Fruit fly (Drosophila melanogaster) whole organism, embryonic: ENCODE measurements around the gene CheA75a.

Experiments used
- Atf-2 ChIP-seq: fragments of 200-800 bp; sonication (Bioruptor generic); optimal IDR thresholded peaks from 2 replicates; lab custom pipeline; 2016; ENCODE audit warnings: missing biosample characterization, missing genetic modification characterization
- CG10979 ChIP-seq: fragments of 200-800 bp; sonication (Bioruptor generic); optimal IDR thresholded peaks from 2 replicates; lab custom pipeline; 2018; ENCODE audit warnings: missing biosample characterization, mild to moderate bottlenecking, missing genetic modification characterization, moderate library complexity
- CG13424 ChIP-seq: fragments of 200-800 bp; sonication (Bioruptor generic); optimal IDR thresholded peaks from 2 replicates; lab custom pipeline; 2019; ENCODE audit warnings: missing biosample characterization, mild to moderate bottlenecking, missing genetic modification characterization, moderate library complexity
- CG15073 ChIP-seq: fragments of 200-800 bp; sonication (Bioruptor generic); optimal IDR thresholded peaks from 2 replicates; lab custom pipeline; 2016; ENCODE audit warnings: missing biosample characterization, missing genetic modification characterization
- CG15696 ChIP-seq: fragments of 200-800 bp; sonication (Bioruptor generic); optimal IDR thresholded peaks from 2 replicates; lab custom pipeline; 2019; ENCODE audit warnings: missing biosample characterization, mild to moderate bottlenecking, missing genetic modification characterization, moderate library complexity
- CG16813 ChIP-seq: fragments of 200-800 bp; sonication (Bioruptor generic); IDR thresholded peaks from 3 replicates; pipeline ENCODE4 v1.3.6; 2022; ENCODE audit warnings: missing biosample characterization, missing genetic modification characterization; ENCODE audit not compliant: partially characterized antibody
- CG17829 ChIP-seq: fragments of 200-800 bp; optimal IDR thresholded peaks from 2 replicates; lab custom pipeline; 2019; ENCODE audit warnings: missing biosample characterization, mild to moderate bottlenecking, missing genetic modification characterization, moderate library complexity
- CG2199 ChIP-seq: fragments of 200-800 bp; sonication (Bioruptor generic); IDR thresholded peaks from 3 replicates; pipeline ENCODE4 v1.3.6; 2022; ENCODE audit warnings: missing biosample characterization, missing genetic modification characterization
- CG2678 ChIP-seq: fragments of 200-800 bp; sonication (Bioruptor generic); optimal IDR thresholded peaks from 3 replicates; lab custom pipeline; 2019; ENCODE audit warnings: missing biosample characterization, mild to moderate bottlenecking, missing genetic modification characterization, moderate library complexity
- CG2889 ChIP-seq: fragments of 200-800 bp; sonication (Bioruptor generic); IDR thresholded peaks from 3 replicates; pipeline ENCODE4 v1.3.6; 2022; ENCODE audit warnings: missing biosample characterization, missing genetic modification characterization
- CG3163 ChIP-seq: fragments of 200-800 bp; sonication (Bioruptor generic); optimal IDR thresholded peaks from 3 replicates; lab custom pipeline; 2016; ENCODE audit warnings: missing biosample characterization, missing genetic modification characterization
- CG32772 ChIP-seq: fragments of 200-800 bp; sonication (Bioruptor generic); IDR thresholded peaks from 2 replicates; pipeline ENCODE4 v1.3.6; 2022; ENCODE audit warnings: missing biosample characterization, missing genetic modification characterization
- CG3407 ChIP-seq: fragments of 200-800 bp; sonication (Bioruptor generic); optimal IDR thresholded peaks from 2 replicates; lab custom pipeline; 2018; ENCODE audit warnings: missing biosample characterization, mild to moderate bottlenecking, missing genetic modification characterization
- CG34224 ChIP-seq: fragments of 200-800 bp; sonication (Bioruptor generic); IDR thresholded peaks from 3 replicates; pipeline ENCODE4 v1.3.6; 2022; ENCODE audit warnings: missing biosample characterization, missing genetic modification characterization; ENCODE audit not compliant: partially characterized antibody
- CG3838 ChIP-seq: fragments of 200-800 bp; sonication (Bioruptor generic); optimal IDR thresholded peaks from 3 replicates; lab custom pipeline; 2016; ENCODE audit warnings: missing biosample characterization, missing genetic modification characterization
- CG3995 ChIP-seq: fragments of 200-800 bp; sonication (Bioruptor generic); optimal IDR thresholded peaks from 3 replicates; lab custom pipeline; 2016; ENCODE audit warnings: missing biosample characterization, missing genetic modification characterization
- CG8290 ChIP-seq, 3 experiments: fragments of 200-800 bp; sonication (Bioruptor generic); optimal IDR thresholded peaks; 2 replicates each; lab custom pipeline; 2016 to 2019; ENCODE audit warnings: missing biosample characterization in 3 of 3, missing genetic modification characterization in 3 of 3, mild to moderate bottlenecking in 2 of 3, moderate library complexity in 1 of 3
- Doc2 ChIP-seq: fragments of 200-800 bp; sonication (Bioruptor generic); IDR thresholded peaks from 2 replicates; pipeline ENCODE4 v1.3.6; 2022; ENCODE audit warnings: missing biosample characterization, missing genetic modification characterization
- Dp ChIP-seq: fragments of 200-800 bp; sonication (Bioruptor generic); optimal IDR thresholded peaks from 2 replicates; lab custom pipeline; 2018; ENCODE audit warnings: missing biosample characterization, mild to moderate bottlenecking, missing genetic modification characterization, moderate library complexity
- Eip74EF ChIP-seq, 2 experiments: fragments of 200-800 bp in 1 of 2; fragments of >200 bp in 1 of 2; sonication (Bioruptor generic) in 1 of 2; optimal IDR thresholded peaks; 2 replicates each; lab custom pipeline; 2017 to 2019; ENCODE audit warnings: missing biosample characterization in 2 of 2, missing genetic modification characterization in 2 of 2, mild to moderate bottlenecking in 1 of 2, moderate library complexity in 1 of 2
- MESR4 ChIP-seq: fragments of 200-800 bp; sonication (Bioruptor generic); optimal IDR thresholded peaks from 2 replicates; lab custom pipeline; 2018; ENCODE audit warnings: missing biosample characterization, mild to moderate bottlenecking, missing genetic modification characterization, moderate library complexity
- Meics ChIP-seq: fragments of 200-800 bp; sonication (Bioruptor generic); optimal IDR thresholded peaks from 2 replicates; lab custom pipeline; 2017; ENCODE audit warnings: missing biosample characterization, mild to moderate bottlenecking, missing genetic modification characterization
- Nf-YB ChIP-seq: fragments of 200-800 bp; sonication (Bioruptor generic); optimal IDR thresholded peaks from 3 replicates; lab custom pipeline; 2019; ENCODE audit warnings: missing biosample characterization, mild to moderate bottlenecking, missing genetic modification characterization, moderate library complexity
- Oli ChIP-seq: fragments of 200-800 bp; sonication (Bioruptor generic); optimal IDR thresholded peaks from 2 replicates; lab custom pipeline; 2018; ENCODE audit warnings: missing biosample characterization, mild to moderate bottlenecking, missing genetic modification characterization, moderate library complexity
- Rx ChIP-seq: fragments of 200-800 bp; sonication (Bioruptor generic); IDR thresholded peaks from 2 replicates; pipeline ENCODE4 v1.3.6; 2022; ENCODE audit warnings: missing biosample characterization, missing genetic modification characterization
- Taf1 ChIP-seq: fragments of 200-800 bp; sonication (Bioruptor generic); IDR thresholded peaks from 2 replicates; pipeline ENCODE4 v1.3.6; 2022; ENCODE audit warnings: missing biosample characterization, missing genetic modification characterization
- Xrp1 ChIP-seq: fragments of 200-800 bp; sonication (Bioruptor generic); IDR thresholded peaks from 2 replicates; pipeline ENCODE4 v1.3.6; 2022; ENCODE audit warnings: missing biosample characterization, missing genetic modification characterization
- ase ChIP-seq: fragments of 200-800 bp; sonication (Bioruptor generic); IDR thresholded peaks from 3 replicates; pipeline ENCODE4 v1.3.6; 2022; ENCODE audit warnings: missing biosample characterization, missing genetic modification characterization
- ash1 ChIP-seq: fragments of 200-800 bp; sonication (Bioruptor generic); optimal IDR thresholded peaks from 2 replicates; lab custom pipeline; 2018; ENCODE audit warnings: missing biosample characterization, mild to moderate bottlenecking, missing genetic modification characterization
- chinmo ChIP-seq: fragments of 200-800 bp; sonication (Bioruptor generic); IDR thresholded peaks from 4 replicates; pipeline ENCODE4 v1.3.6; 2022; ENCODE audit warnings: missing biosample characterization, missing genetic modification characterization; ENCODE audit not compliant: partially characterized antibody
- chm ChIP-seq: fragments of 200-800 bp; sonication (Bioruptor generic); IDR thresholded peaks from 2 replicates; pipeline ENCODE4 v1.3.6; 2022; ENCODE audit warnings: missing biosample characterization, missing genetic modification characterization
- chn ChIP-seq: fragments of 200-800 bp; sonication (Bioruptor generic); optimal IDR thresholded peaks from 2 replicates; lab custom pipeline; 2016; ENCODE audit warnings: missing biosample characterization, missing genetic modification characterization
- croc ChIP-seq: fragments of 200-800 bp; sonication (Bioruptor generic); conservative IDR thresholded peaks from 3 replicates; pipeline ENCODE4 v1.3.6; 2022; ENCODE audit warnings: missing biosample characterization, missing genetic modification characterization
- cwo ChIP-seq: fragments of 200-800 bp; sonication (Bioruptor generic); optimal IDR thresholded peaks from 3 replicates; lab custom pipeline; 2017; ENCODE audit warnings: missing biosample characterization, missing genetic modification characterization, mild to moderate bottlenecking, moderate library complexity, missing genetic modification reagents
- dan ChIP-seq: fragments of 200-800 bp; sonication (Bioruptor generic); IDR thresholded peaks from 2 replicates; pipeline ENCODE4 v1.3.6; 2022; ENCODE audit warnings: missing biosample characterization, missing genetic modification characterization
- ewg ChIP-seq: fragments of 200-800 bp; sonication (Bioruptor generic); optimal IDR thresholded peaks from 3 replicates; lab custom pipeline; 2017; ENCODE audit warnings: mild to moderate bottlenecking, missing biosample characterization, missing genetic modification reagents, missing genetic modification characterization
- exex ChIP-seq: fragments of 200-800 bp; sonication (Bioruptor generic); optimal IDR thresholded peaks from 4 replicates; lab custom pipeline; 2018; ENCODE audit warnings: missing biosample characterization, mild to moderate bottlenecking, missing genetic modification characterization, moderate library complexity
- insv ChIP-seq, 2 experiments: fragments of 200-800 bp; sonication (Bioruptor generic); optimal IDR thresholded peaks; 3 replicates each; lab custom pipeline; 2016 to 2018; ENCODE audit warnings: missing biosample characterization in 2 of 2, missing genetic modification characterization in 2 of 2
- lola ChIP-seq, 3 experiments: fragments of >200 bp in 2 of 3; fragments of 200-800 bp in 1 of 3; sonication (Bioruptor generic) in 1 of 3; optimal IDR thresholded peaks; 2 replicates each; lab custom pipeline; 2017 to 2019; ENCODE audit warnings: missing biosample characterization in 3 of 3, missing genetic modification characterization in 3 of 3, mild to moderate bottlenecking in 1 of 3, moderate library complexity in 1 of 3
- nerfin-2 ChIP-seq: fragments of 200-800 bp; sonication (Bioruptor generic); IDR thresholded peaks from 2 replicates; pipeline ENCODE4 v1.3.6; 2022; ENCODE audit warnings: missing biosample characterization, missing genetic modification characterization; ENCODE audit not compliant: partially characterized antibody
- oc ChIP-seq: fragments of 200-800 bp; sonication (Bioruptor generic); optimal IDR thresholded peaks from 2 replicates; lab custom pipeline; 2018; ENCODE audit warnings: missing biosample characterization, mild to moderate bottlenecking, missing genetic modification characterization, moderate library complexity
- onecut ChIP-seq: fragments of 200-800 bp; sonication (Bioruptor generic); IDR thresholded peaks from 2 replicates; pipeline ENCODE4 v1.3.6; 2022; ENCODE audit warnings: missing biosample characterization, missing genetic modification characterization
- row ChIP-seq: fragments of 200-800 bp; sonication (Bioruptor generic); IDR thresholded peaks from 3 replicates; pipeline ENCODE4 v1.3.6; 2022; ENCODE audit warnings: missing biosample characterization, missing genetic modification characterization
- sim ChIP-seq: fragments of 200-800 bp; sonication (Bioruptor generic); IDR thresholded peaks from 2 replicates; pipeline ENCODE4 v1.3.6; 2022; ENCODE audit warnings: missing biosample characterization, missing genetic modification characterization
- sob ChIP-seq: fragments of 200-800 bp; sonication (Bioruptor generic); IDR thresholded peaks from 2 replicates; pipeline ENCODE4 v1.3.6; 2022; ENCODE audit warnings: missing biosample characterization, missing genetic modification characterization
- sug ChIP-seq: fragments of 200-800 bp; optimal IDR thresholded peaks from 2 replicates; lab custom pipeline; 2019; ENCODE audit warnings: missing biosample characterization, mild to moderate bottlenecking, missing genetic modification characterization, moderate library complexity
- tap ChIP-seq: fragments of 200-800 bp; optimal IDR thresholded peaks from 3 replicates; lab custom pipeline; 2019; ENCODE audit warnings: missing biosample characterization, mild to moderate bottlenecking, missing genetic modification characterization, moderate library complexity
- tna ChIP-seq: fragments of 200-800 bp; sonication (Bioruptor generic); IDR thresholded peaks from 2 replicates; pipeline ENCODE4 v1.3.6; 2022; ENCODE audit warnings: missing biosample characterization, missing genetic modification characterization; ENCODE audit not compliant: partially characterized antibody

Gene CheA75a

DNA sequence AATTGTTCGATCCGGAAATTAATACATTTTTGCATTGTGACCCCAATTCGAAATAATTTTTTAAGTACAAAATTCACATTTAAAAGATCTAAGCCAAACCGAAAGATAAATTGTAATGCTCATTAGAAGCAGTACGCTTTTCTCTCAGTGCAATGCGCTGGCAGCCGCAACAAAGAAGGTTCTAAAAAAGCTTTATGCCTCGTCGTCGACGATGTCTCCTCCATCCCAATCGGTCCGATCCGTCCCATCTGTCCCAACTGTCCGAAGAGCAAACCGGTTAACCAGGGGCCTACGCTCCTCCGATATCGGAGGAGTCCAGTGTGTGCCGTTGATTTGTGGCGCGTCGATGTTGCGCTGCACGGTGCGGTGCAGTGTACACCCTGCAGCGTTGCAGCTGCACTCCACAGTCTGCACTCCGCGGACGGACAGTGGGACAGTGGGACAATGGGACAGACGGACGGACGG, 11.5 kb upstream of the CheA75a start (continued):
- TF ChIP-seq CG8290 (GFP tag; optimal IDR thresholded peaks at IDR 0.05; lab: Kevin White, UChicago) = no peak
- no peak for TF ChIP-seq CG8290 (tag; optimal IDR thresholded peaks at IDR 0.05; lab: Kevin White, UChicago)
- TF ChIP-seq sob = 0 out of 2 replicates have a peak, but pooled peaks have one; percentile 9
- no peak for TF ChIP-seq chn (GFP tag; lab: Kevin White, UChicago)
- no peak for TF ChIP-seq Doc2
- TF ChIP-seq ash1 = no peak
- 0 out of 4 replicates have a peak, but pooled peaks have one; percentile 21 for TF ChIP-seq chinmo
- TF ChIP-seq Taf1 (GFP tag; lab: Robert Waterston, UW) = no peak
- no peak for TF ChIP-seq Dp (GFP tag; lab: Kevin White, UChicago)
- no peak for TF ChIP-seq tap (tag; lab: Kevin White, UChicago)
- TF ChIP-seq CG13424 (tag; lab: Kevin White, UChicago) = no peak
- no peak for TF ChIP-seq CG2889
- no peak for TF ChIP-seq CG15696 (tag; lab: Kevin White, UChicago)
- TF ChIP-seq insv (GFP tag; optimal IDR thresholded peaks at IDR 0.05; lab: Kevin White, UChicago) = no peak
- TF ChIP-seq chm (GFP tag; lab: Robert Waterston, UW) = no peak
- TF ChIP-seq row (GFP tag; lab: Robert Waterston, UW) = 0 out of 3 replicates have a peak, but pooled peaks have one; percentile 14
- no peak for TF ChIP-seq Rx (GFP tag; lab: Robert Waterston, UW)
- TF ChIP-seq exex (tag; lab: Kevin White, UChicago) = no peak
- TF ChIP-seq onecut (GFP tag; lab: Robert Waterston, UW) = no peak
- TF ChIP-seq CG15073 (GFP tag; lab: Kevin White, UChicago) = no peak
- no peak for TF ChIP-seq CG3163 (GFP tag; lab: Kevin White, UChicago)
- no peak for TF ChIP-seq CG3407
- peak in 1 of 3 experiments; percentile 28 for TF ChIP-seq lola (GFP tag; optimal IDR thresholded peaks at IDR 0.05; lab: Kevin White, UChicago)
- TF ChIP-seq CG2199 = 0 out of 3 replicates have a peak, but pooled peaks have one; percentile 69
- TF ChIP-seq CG34224 (GFP tag; lab: Robert Waterston, UW) = no peak
- TF ChIP-seq ewg (GFP tag; lab: Kevin White, UChicago) = no peak

DNA sequence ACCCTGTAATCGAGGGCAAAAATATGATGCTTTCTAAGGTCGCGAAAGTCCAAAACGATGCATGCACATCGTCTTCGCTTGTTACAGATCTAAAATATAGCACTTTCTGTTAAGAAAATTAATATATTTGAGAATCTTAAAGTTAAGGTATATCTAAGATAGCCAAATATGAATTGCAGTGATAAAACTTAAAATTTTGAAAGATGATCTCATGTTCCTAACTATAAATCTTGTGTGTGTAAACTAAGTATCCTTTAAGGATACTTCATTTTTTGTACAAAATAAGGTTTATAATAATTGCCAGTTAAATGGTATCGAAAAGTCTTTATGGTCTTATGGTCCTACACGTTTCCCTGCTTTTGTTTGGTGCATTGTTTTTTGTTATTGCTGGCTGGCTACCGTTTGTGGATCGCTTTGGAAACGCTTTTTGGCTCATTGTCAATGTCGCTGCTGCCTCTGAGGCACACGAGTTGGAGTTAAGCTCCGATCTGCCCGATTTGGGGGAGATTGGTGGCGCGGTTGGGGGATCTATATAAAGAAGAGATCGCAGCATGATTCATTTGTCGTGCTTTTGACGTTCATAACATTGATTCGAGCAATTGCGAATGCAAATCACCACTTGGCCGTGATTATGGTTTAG, 10.8 kb upstream of the CheA75a start:
- TF ChIP-seq chinmo (no peak), Nf-YB (GFP tag; lab: Kevin White, UChicago) (no peak), sug (tag; lab: Kevin White, UChicago) (no peak), CG32772 (GFP tag; lab: Robert Waterston, UW) (no peak), Oli (peak; percentile 18), croc (GFP tag; lab: Robert Waterston, UW) (no peak), CG2678 (no peak), CG3995 (GFP tag; lab: Kevin White, UChicago) (no peak), dan (no peak), sim (no peak), CG10979 (tag; lab: Kevin White, UChicago) (peak; percentile 27), Atf-2 (GFP tag; lab: Kevin White, UChicago) (no peak), CG17829 (tag; lab: Kevin White, UChicago) (no peak), oc (tag; lab: Kevin White, UChicago) (peak; percentile 55), CG3838 (GFP tag; lab: Kevin White, UChicago) (no peak), Xrp1 (GFP tag; lab: Robert Waterston, UW) (0 out of 2 replicates have a peak, but pooled peaks have one; percentile 5), cwo (GFP tag; lab: Kevin White, UChicago) (no peak), nerfin-2 (GFP tag; lab: Robert Waterston, UW) (no peak), CG16813 (GFP tag; lab: Robert Waterston, UW) (no peak), Eip74EF (GFP tag; optimal IDR thresholded peaks at IDR 0.05; lab: Kevin White, UChicago) (peak in 1 of 2 experiments; percentile 0), Meics (GFP tag; lab: Kevin White, UChicago) (no peak), MESR4 (GFP tag; lab: Kevin White, UChicago) (no peak), tna (GFP tag; lab: Robert Waterston, UW) (no peak), ase (GFP tag; lab: Robert Waterston, UW) (no peak)
